Fruit fly (Drosophila melanogaster): ENCODE measurements around the gene CG9777.

Gene CG9777

DNA sequence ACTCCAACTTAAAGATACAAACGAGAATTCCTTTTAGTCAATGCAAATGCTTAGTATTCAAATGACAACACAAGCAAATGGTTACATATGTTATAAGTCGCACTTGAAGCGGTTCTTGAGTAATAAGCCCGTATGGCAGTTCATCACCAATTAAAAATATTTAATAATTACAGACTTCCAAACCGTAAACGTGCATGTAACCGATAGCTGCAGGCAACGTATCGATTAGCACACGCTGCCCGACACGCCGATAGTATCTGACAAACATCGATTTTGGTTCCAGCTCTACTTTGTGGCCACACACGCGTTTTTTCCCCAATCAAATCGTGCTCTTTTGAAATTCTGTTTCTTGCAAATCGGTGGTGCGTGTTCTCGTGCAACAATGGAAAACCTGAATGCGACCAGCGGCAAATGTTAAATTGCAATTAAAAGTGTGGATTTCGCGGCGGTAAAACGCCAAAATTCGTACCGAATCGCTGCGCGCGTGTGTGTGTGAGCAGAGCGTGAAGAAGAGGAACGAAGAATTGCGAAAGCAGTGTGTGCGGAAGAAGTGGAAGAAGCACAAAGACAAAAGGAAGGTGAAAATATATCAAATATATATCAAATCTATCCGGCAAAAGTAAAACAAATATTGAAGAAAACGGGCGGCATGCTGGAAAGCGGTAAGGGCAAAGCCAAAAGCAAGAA, 32.9 kb downstream of the CG9777 start, which contains the start of the genes CG9784 and Nup153 (continued):
- TF ChIP-seq pzg (GFP tag; optimal IDR thresholded peaks at IDR 0.05) (peak; percentile 59), Dek (tag; optimal IDR thresholded peaks at IDR 0.05) (no peak), Dbx (GFP tag; IDR thresholded peaks at IDR 0.05) (peak; percentile 37; the same call in 1 of the 3 replicates), CG6272 (GFP tag; IDR thresholded peaks at IDR 0.05) (peak; percentile 52; the same call in 1 of the 2 replicates), CG32772 (GFP tag; IDR thresholded peaks at IDR 0.05) (no peak), CG13123 (GFP tag; optimal IDR thresholded peaks at IDR 0.05) (no peak), Vsx1 (GFP tag; optimal IDR thresholded peaks at IDR 0.05) (no peak), HLH54F (GFP tag; optimal IDR thresholded peaks at IDR 0.05) (no peak), Ada2b (GFP tag; IDR thresholded peaks at IDR 0.05) (no peak), BtbVII (GFP tag; optimal IDR thresholded peaks at IDR 0.05) (no peak), CG4820 (GFP tag; optimal IDR thresholded peaks at IDR 0.05) (no peak), tx (GFP tag; optimal IDR thresholded peaks at IDR 0.05) (no peak), lbe (GFP tag; optimal IDR thresholded peaks at IDR 0.05) (no peak), CG12299 (tag; optimal IDR thresholded peaks at IDR 0.05) (no peak), NFAT (GFP tag; IDR thresholded peaks at IDR 0.05) (peak; percentile 52; the same call in 1 of the 2 replicates), CG9797 (GFP tag; optimal IDR thresholded peaks at IDR 0.05) (peak; percentile 22), Ravus (GFP tag; IDR thresholded peaks at IDR 0.05) (no peak), insv (GFP tag; optimal IDR thresholded peaks at IDR 0.05) (no peak), gfzf (GFP tag; optimal IDR thresholded peaks at IDR 0.05) (peak; percentile 10), lov (optimal IDR thresholded peaks at IDR 0.05) (no peak), lov (GFP tag; IDR thresholded peaks at IDR 0.05) (no peak), H15 (GFP tag; IDR thresholded peaks at IDR 0.05) (no peak), NK7.1 (GFP tag; optimal IDR thresholded peaks at IDR 0.05) (no peak), BEAF-32 (GFP tag; optimal IDR thresholded peaks at IDR 0.05) (peak; percentile 93), CHES-1-like (GFP tag; optimal IDR thresholded peaks at IDR 0.05) (no peak), CG13287 (GFP tag; IDR thresholded peaks at IDR 0.05; ENCODE audit: partially characterized antibody) (peak; percentile 91), CG7372 (GFP tag; IDR thresholded peaks at IDR 0.05) (no peak), Ptx1 (GFP tag; IDR thresholded peaks at IDR 0.05) (no peak), CG11504 (tag; optimal IDR thresholded peaks at IDR 0.05) (no peak), disco-r (GFP tag; optimal IDR thresholded peaks at IDR 0.05) (no peak), Elba2 (GFP tag; optimal IDR thresholded peaks at IDR 0.05) (no peak), sd (tag; optimal IDR thresholded peaks at IDR 0.05) (no peak), CG30431 (GFP tag; optimal IDR thresholded peaks at IDR 0.05) (no peak), esg (GFP tag; conservative IDR thresholded peaks at IDR 0.05) (no peak), CG6683 (GFP tag; optimal IDR thresholded peaks at IDR 0.05) (no peak), sisA (GFP tag; IDR thresholded peaks at IDR 0.05) (no peak), CG14050 (GFP tag; IDR thresholded peaks at IDR 0.05) (no peak), CG8290 (GFP tag; optimal IDR thresholded peaks at IDR 0.05) (no peak), CG8290 (tag; optimal IDR thresholded peaks at IDR 0.05) (no peak), Dll (GFP tag; IDR thresholded peaks at IDR 0.05; ENCODE audit: partially characterized antibody) (peak; percentile 92), mld (GFP tag; IDR thresholded peaks at IDR 0.05; ENCODE audit: partially characterized antibody) (peak; percentile 93), ap (GFP tag; IDR thresholded peaks at IDR 0.05) (no peak), bbx (GFP tag; IDR thresholded peaks at IDR 0.05; ENCODE audit: partially characterized antibody) (peak; percentile 97), CG5180 (GFP tag; optimal IDR thresholded peaks at IDR 0.05) (no peak), CG1233 (GFP tag; optimal IDR thresholded peaks at IDR 0.05) (no peak), CG10462 (GFP tag; optimal IDR thresholded peaks at IDR 0.05) (no peak), CG17186 (GFP tag; optimal IDR thresholded peaks at IDR 0.05) (no peak), tap (tag; optimal IDR thresholded peaks at IDR 0.05) (no peak), Scr (GFP tag; IDR thresholded peaks at IDR 0.05; ENCODE audit: partially characterized antibody) (peak; percentile 94), CG7556 (GFP tag; optimal IDR thresholded peaks at IDR 0.05) (no peak), CG33557 (GFP tag; optimal IDR thresholded peaks at IDR 0.05) (no peak)
